Fruit fly (Drosophila melanogaster): ENCODE measurements around the gene CG5623.

Gene CG5623

dm6 chr3R:15792427-15792826 lies 25.2 kb upstream of the CG5623 start, which contains the start of gene Acyp2 (continued):
- peak; percentile 66 for TF ChIP-seq E2f2 (GFP tag; IDR thresholded peaks at IDR 0.05)
- TF ChIP-seq ewg (GFP tag; optimal IDR thresholded peaks at IDR 0.05), result no peak
- peak; percentile 14 for TF ChIP-seq CG4424 (GFP tag; optimal IDR thresholded peaks at IDR 0.05)
- peak; percentile 8 for TF ChIP-seq shn (GFP tag; optimal IDR thresholded peaks at IDR 0.05)
- no peak for TF ChIP-seq D19A (tag; optimal IDR thresholded peaks at IDR 0.05)
- no peak for TF ChIP-seq unpg (GFP tag; optimal IDR thresholded peaks at IDR 0.05)
- no peak for TF ChIP-seq Gsc (GFP tag; IDR thresholded peaks at IDR 0.05)
- no peak for TF ChIP-seq CG8359 (GFP tag; optimal IDR thresholded peaks at IDR 0.05; ENCODE audit: borderline replicate concordance)
- no peak for TF ChIP-seq CG18619 (GFP tag; optimal IDR thresholded peaks at IDR 0.05)
- no peak for TF ChIP-seq H2.0 (GFP tag; IDR thresholded peaks at IDR 0.05)
- peak; percentile 45 for TF ChIP-seq mam (GFP tag; optimal IDR thresholded peaks at IDR 0.05)
- TF ChIP-seq CG4617 (GFP tag; optimal IDR thresholded peaks at IDR 0.05; ENCODE audit: borderline replicate concordance), result peak; percentile 69
- TF ChIP-seq CG12236 (GFP tag; optimal IDR thresholded peaks at IDR 0.05), result no peak
- TF ChIP-seq CG10462 (GFP tag; optimal IDR thresholded peaks at IDR 0.05), result peak; percentile 68
- no peak for TF ChIP-seq CG14050 (GFP tag; IDR thresholded peaks at IDR 0.05)
- TF ChIP-seq Usf (GFP tag; optimal IDR thresholded peaks at IDR 0.05), result no peak
- no peak for TF ChIP-seq bowl (GFP tag; IDR thresholded peaks at IDR 0.05)
- TF ChIP-seq mirr (GFP tag; optimal IDR thresholded peaks at IDR 0.05), result no peak
- no peak for TF ChIP-seq CG1832 (GFP tag; optimal IDR thresholded peaks at IDR 0.05)
- peak; percentile 60 for TF ChIP-seq bbx (GFP tag; IDR thresholded peaks at IDR 0.05; ENCODE audit: partially characterized antibody)
- no peak for TF ChIP-seq CG14014 (GFP tag; IDR thresholded peaks at IDR 0.05)
- TF ChIP-seq CTCF (GFP tag; optimal IDR thresholded peaks at IDR 0.05), result peak; percentile 16
- no peak for TF ChIP-seq Awh (GFP tag; IDR thresholded peaks at IDR 0.05)
- TF ChIP-seq Rx (GFP tag; IDR thresholded peaks at IDR 0.05), result no peak
- peak; percentile 0 for TF ChIP-seq B-H2 (GFP tag; optimal IDR thresholded peaks at IDR 0.05)
- no peak for TF ChIP-seq Mrtf (GFP tag; IDR thresholded peaks at IDR 0.05)
- TF ChIP-seq stc (GFP tag; IDR thresholded peaks at IDR 0.05), result no peak
- TF ChIP-seq z (GFP tag; IDR thresholded peaks at IDR 0.05), result no peak
- TF ChIP-seq Jarid2 (GFP tag; optimal IDR thresholded peaks at IDR 0.05), result no peak
- peak; percentile 58; the same call in 1 of the 4 replicates for TF ChIP-seq chinmo (GFP tag; IDR thresholded peaks at IDR 0.05; ENCODE audit: partially characterized antibody)
- TF ChIP-seq Lim3 (GFP tag; IDR thresholded peaks at IDR 0.05), result no peak
- no peak for TF ChIP-seq Fer1 (GFP tag; optimal IDR thresholded peaks at IDR 0.05)
- peak; percentile 50 for TF ChIP-seq CG12155 (GFP tag; optimal IDR thresholded peaks at IDR 0.05)
- TF ChIP-seq NfI (GFP tag; optimal IDR thresholded peaks at IDR 0.05), result peak; percentile 17
- no peak for TF ChIP-seq CG7839 (tag; optimal IDR thresholded peaks at IDR 0.05)
- no peak for TF ChIP-seq Stat92E (GFP tag; optimal IDR thresholded peaks at IDR 0.05)
- TF ChIP-seq BEAF-32 (GFP tag; optimal IDR thresholded peaks at IDR 0.05), result peak; percentile 71
- TF ChIP-seq al (GFP tag; IDR thresholded peaks at IDR 0.05), result no peak
- no peak for TF ChIP-seq CG5180 (GFP tag; optimal IDR thresholded peaks at IDR 0.05)
- TF ChIP-seq Hsf (GFP tag; optimal IDR thresholded peaks at IDR 0.05), result peak; percentile 28
- no peak for TF ChIP-seq CG13894 (tag; optimal IDR thresholded peaks at IDR 0.05)
- TF ChIP-seq CG30403 (GFP tag; optimal IDR thresholded peaks at IDR 0.05), result peak; percentile 40
- TF ChIP-seq nom (GFP tag; optimal IDR thresholded peaks at IDR 0.05), result no peak
- no peak for TF ChIP-seq exex (tag; optimal IDR thresholded peaks at IDR 0.05)
- TF ChIP-seq lilli (GFP tag; optimal IDR thresholded peaks at IDR 0.05), result peak; percentile 54
- no peak for TF ChIP-seq run (tag; optimal IDR thresholded peaks at IDR 0.05)
- TF ChIP-seq CG18476 (GFP tag; optimal IDR thresholded peaks at IDR 0.05), result no peak
- TF ChIP-seq chif (GFP tag; optimal IDR thresholded peaks at IDR 0.05), result peak in 1 of 2 experiments; percentile 3
- TF ChIP-seq Dad (GFP tag; optimal IDR thresholded peaks at IDR 0.05), result no peak
- peak; percentile 27 for TF ChIP-seq CG13624 (GFP tag; optimal IDR thresholded peaks at IDR 0.05)
- TF ChIP-seq CG15514 (GFP tag; optimal IDR thresholded peaks at IDR 0.05), result peak; percentile 76

All from whole organism, embryonic.